Fruit fly (Drosophila melanogaster) whole organism, embryonic: ENCODE data around the gene Pfdn2.

Experiments used
- CG10209 ChIP-seq: fragments of 200-800 bp; sonication (Bioruptor generic); optimal IDR thresholded peaks from 3 replicates; lab custom pipeline; 2017; ENCODE audit warnings: missing biosample characterization, mild to moderate bottlenecking, missing genetic modification characterization, missing genetic modification reagents
- CG10979 ChIP-seq: fragments of 200-800 bp; sonication (Bioruptor generic); optimal IDR thresholded peaks from 2 replicates; lab custom pipeline; 2018; ENCODE audit warnings: missing biosample characterization, mild to moderate bottlenecking, missing genetic modification characterization, moderate library complexity
- CG11247 ChIP-seq: fragments of 200-800 bp; sonication (Bioruptor generic); IDR thresholded peaks from 2 replicates; pipeline ENCODE4 v1.3.6; 2022; ENCODE audit warnings: missing biosample characterization, missing genetic modification characterization
- CG11695 ChIP-seq: fragments of 200-800 bp; sonication (Bioruptor generic); IDR thresholded peaks from 3 replicates; pipeline ENCODE4 v1.3.6; 2022; ENCODE audit warnings: missing biosample characterization, missing genetic modification characterization
- CG11723 ChIP-seq: fragments of 200-800 bp; sonication (Bioruptor generic); optimal IDR thresholded peaks from 2 replicates; lab custom pipeline; 2017; ENCODE audit warnings: missing biosample characterization, mild to moderate bottlenecking, missing genetic modification characterization
- CG1647 ChIP-seq: fragments of 200-800 bp; sonication (Bioruptor generic); optimal IDR thresholded peaks from 3 replicates; lab custom pipeline; 2016; ENCODE audit warnings: missing biosample characterization, missing genetic modification characterization
- CG17328 ChIP-seq: fragments of 200-800 bp; sonication (Bioruptor generic); IDR thresholded peaks from 2 replicates; pipeline ENCODE4 v1.3.6; 2022; ENCODE audit warnings: missing biosample characterization, missing genetic modification characterization
- CG17612 ChIP-seq: fragments of 200-800 bp; sonication (Bioruptor generic); IDR thresholded peaks from 2 replicates; pipeline ENCODE4 v1.3.6; 2022; ENCODE audit warnings: missing biosample characterization, missing genetic modification characterization
- CG17829 ChIP-seq: fragments of 200-800 bp; optimal IDR thresholded peaks from 2 replicates; lab custom pipeline; 2019; ENCODE audit warnings: missing biosample characterization, mild to moderate bottlenecking, missing genetic modification characterization, moderate library complexity
- CG30431 ChIP-seq: fragments of 200-800 bp; sonication (Bioruptor generic); optimal IDR thresholded peaks from 2 replicates; lab custom pipeline; 2017; ENCODE audit warnings: missing biosample characterization, missing genetic modification characterization
- CG3726 ChIP-seq: fragments of 200-800 bp; sonication (Bioruptor generic); IDR thresholded peaks from 3 replicates; pipeline ENCODE4, ENCODE4 v1.3.6; 2022; ENCODE audit warnings: missing biosample characterization, missing genetic modification characterization
- CG4424 ChIP-seq: fragments of 200-800 bp; sonication (Bioruptor generic); optimal IDR thresholded peaks from 3 replicates; lab custom pipeline; 2016; ENCODE audit warnings: missing biosample characterization, missing genetic modification characterization
- CG4820 ChIP-seq: fragments of 200-800 bp; sonication (Bioruptor generic); optimal IDR thresholded peaks from 3 replicates; lab custom pipeline; 2016; ENCODE audit warnings: missing biosample characterization, missing genetic modification characterization
- CG7786 ChIP-seq: fragments of 200-800 bp; sonication (Bioruptor generic); optimal IDR thresholded peaks from 2 replicates; lab custom pipeline; 2016; ENCODE audit warnings: missing biosample characterization, missing genetic modification characterization
- Doc2 ChIP-seq: fragments of 200-800 bp; sonication (Bioruptor generic); IDR thresholded peaks from 2 replicates; pipeline ENCODE4 v1.3.6; 2022; ENCODE audit warnings: missing biosample characterization, missing genetic modification characterization
- HLHmδ ChIP-seq: fragments of 200-800 bp; sonication (Bioruptor generic); optimal IDR thresholded peaks from 2 replicates; lab custom pipeline; 2018; ENCODE audit warnings: missing biosample characterization, mild to moderate bottlenecking, missing genetic modification characterization, moderate library complexity
- Jarid2 ChIP-seq: fragments of 200-800 bp; sonication (Bioruptor generic); optimal IDR thresholded peaks from 3 replicates; lab custom pipeline; 2017; ENCODE audit warnings: mild to moderate bottlenecking, missing biosample characterization, missing genetic modification reagents, missing genetic modification characterization
- Mad ChIP-seq: fragments of 200-800 bp; sonication (Bioruptor generic); optimal IDR thresholded peaks from 2 replicates; lab custom pipeline; 2016; ENCODE audit warnings: missing biosample characterization, missing genetic modification characterization
- Max ChIP-seq: fragments of 200-800 bp; sonication (Bioruptor generic); optimal IDR thresholded peaks from 2 replicates; lab custom pipeline; 2016; ENCODE audit warnings: missing biosample characterization, mild to moderate bottlenecking, missing genetic modification characterization
- Meics ChIP-seq: fragments of 200-800 bp; sonication (Bioruptor generic); optimal IDR thresholded peaks from 2 replicates; lab custom pipeline; 2017; ENCODE audit warnings: missing biosample characterization, mild to moderate bottlenecking, missing genetic modification characterization
- Mrtf ChIP-seq: fragments of 200-800 bp; sonication (Bioruptor generic); IDR thresholded peaks from 3 replicates; pipeline ENCODE4 v1.3.6; 2022; ENCODE audit warnings: missing biosample characterization, missing genetic modification characterization
- Optix ChIP-seq: fragments of 200-800 bp; sonication (Bioruptor generic); IDR thresholded peaks from 3 replicates; pipeline ENCODE4 v1.3.6; 2022; ENCODE audit warnings: missing biosample characterization, missing genetic modification characterization
- Ssrp ChIP-seq: fragments of 200-800 bp; sonication (Bioruptor generic); optimal IDR thresholded peaks from 2 replicates; lab custom pipeline; 2018; ENCODE audit warnings: missing biosample characterization, mild to moderate bottlenecking, missing genetic modification characterization, moderate library complexity
- YL-1 ChIP-seq: fragments of 200-800 bp; sonication (Bioruptor generic); optimal IDR thresholded peaks from 3 replicates; lab custom pipeline; 2017; ENCODE audit warnings: missing biosample characterization, mild to moderate bottlenecking, missing genetic modification characterization
- ash1 ChIP-seq: fragments of 200-800 bp; sonication (Bioruptor generic); optimal IDR thresholded peaks from 2 replicates; lab custom pipeline; 2018; ENCODE audit warnings: missing biosample characterization, mild to moderate bottlenecking, missing genetic modification characterization
- bbx ChIP-seq: fragments of 200-800 bp; sonication (Bioruptor generic); IDR thresholded peaks from 2 replicates; pipeline ENCODE4 v1.3.6; 2022; ENCODE audit warnings: missing biosample characterization, missing genetic modification characterization; ENCODE audit not compliant: partially characterized antibody
- br ChIP-seq: fragments of >200 bp; optimal IDR thresholded peaks from 2 replicates; lab custom pipeline; 2017
- bsh ChIP-seq, 2 experiments: fragments of 200-800 bp; sonication (Bioruptor generic); optimal IDR thresholded peaks; 2 replicates each; lab custom pipeline; 2017 to 2018; ENCODE audit warnings: mild to moderate bottlenecking in 2 of 2, missing biosample characterization in 2 of 2, missing genetic modification characterization in 2 of 2, moderate library complexity in 1 of 2
- cato ChIP-seq: fragments of 200-800 bp; sonication (Bioruptor generic); optimal IDR thresholded peaks from 2 replicates; lab custom pipeline; 2016; ENCODE audit warnings: missing biosample characterization, missing genetic modification characterization, borderline replicate concordance
- chinmo ChIP-seq: fragments of 200-800 bp; sonication (Bioruptor generic); IDR thresholded peaks from 4 replicates; pipeline ENCODE4 v1.3.6; 2022; ENCODE audit warnings: missing biosample characterization, missing genetic modification characterization; ENCODE audit not compliant: partially characterized antibody
- croc ChIP-seq: fragments of 200-800 bp; sonication (Bioruptor generic); conservative IDR thresholded peaks from 3 replicates; pipeline ENCODE4 v1.3.6; 2022; ENCODE audit warnings: missing biosample characterization, missing genetic modification characterization
- dmrt99B ChIP-seq: fragments of 200-800 bp; sonication (Bioruptor generic); optimal IDR thresholded peaks from 2 replicates; lab custom pipeline; 2018; ENCODE audit warnings: missing biosample characterization, mild to moderate bottlenecking, missing genetic modification characterization, moderate library complexity
- dysf ChIP-seq: fragments of 200-800 bp; sonication (Bioruptor generic); IDR thresholded peaks from 3 replicates; pipeline ENCODE4 v1.3.6; 2022; ENCODE audit warnings: missing biosample characterization, missing genetic modification characterization
- eve ChIP-seq, 2 experiments: fragments of >200 bp; optimal IDR thresholded peaks; 2 replicates each; lab custom pipeline; 2017; ENCODE audit warnings: missing biosample characterization in 2 of 2, missing genetic modification characterization in 2 of 2
- ewg ChIP-seq: fragments of 200-800 bp; sonication (Bioruptor generic); optimal IDR thresholded peaks from 3 replicates; lab custom pipeline; 2017; ENCODE audit warnings: mild to moderate bottlenecking, missing biosample characterization, missing genetic modification reagents, missing genetic modification characterization
- gfzf ChIP-seq: fragments of 200-800 bp; sonication (Bioruptor generic); optimal IDR thresholded peaks from 2 replicates; lab custom pipeline; 2016; ENCODE audit warnings: missing biosample characterization, mild to moderate bottlenecking, missing genetic modification characterization, moderate library complexity
- hb ChIP-seq: fragments of 200-800 bp; sonication (Bioruptor generic); IDR thresholded peaks from 3 replicates; pipeline ENCODE4 v1.3.6; 2022; ENCODE audit warnings: missing biosample characterization, missing genetic modification characterization; ENCODE audit not compliant: partially characterized antibody
- hth ChIP-seq: fragments of >200 bp; optimal IDR thresholded peaks from 2 replicates; lab custom pipeline; 2017; ENCODE audit warnings: inconsistent platforms
- jumu ChIP-seq: fragments of 200-800 bp; sonication (Bioruptor generic); optimal IDR thresholded peaks from 3 replicates; lab custom pipeline; 2016; ENCODE audit warnings: missing biosample characterization, missing genetic modification characterization
- mirr ChIP-seq: fragments of 200-800 bp; sonication (Bioruptor generic); optimal IDR thresholded peaks from 3 replicates; lab custom pipeline; 2018; ENCODE audit warnings: missing biosample characterization, mild to moderate bottlenecking, missing genetic modification characterization
- oc ChIP-seq: fragments of 200-800 bp; sonication (Bioruptor generic); optimal IDR thresholded peaks from 2 replicates; lab custom pipeline; 2018; ENCODE audit warnings: missing biosample characterization, mild to moderate bottlenecking, missing genetic modification characterization, moderate library complexity
- scrt ChIP-seq: fragments of 200-800 bp; sonication (Bioruptor generic); optimal IDR thresholded peaks from 2 replicates; lab custom pipeline; 2018; ENCODE audit warnings: missing biosample characterization, mild to moderate bottlenecking, missing genetic modification characterization, moderate library complexity
- sim ChIP-seq: fragments of 200-800 bp; sonication (Bioruptor generic); IDR thresholded peaks from 2 replicates; pipeline ENCODE4 v1.3.6; 2022; ENCODE audit warnings: missing biosample characterization, missing genetic modification characterization
- sob ChIP-seq: fragments of 200-800 bp; sonication (Bioruptor generic); IDR thresholded peaks from 2 replicates; pipeline ENCODE4 v1.3.6; 2022; ENCODE audit warnings: missing biosample characterization, missing genetic modification characterization
- stwl ChIP-seq: fragments of 200-800 bp; sonication (Bioruptor generic); optimal IDR thresholded peaks from 3 replicates; lab custom pipeline; 2018; ENCODE audit warnings: missing biosample characterization, mild to moderate bottlenecking, missing genetic modification characterization, moderate library complexity
- sug ChIP-seq: fragments of 200-800 bp; optimal IDR thresholded peaks from 2 replicates; lab custom pipeline; 2019; ENCODE audit warnings: missing biosample characterization, mild to moderate bottlenecking, missing genetic modification characterization, moderate library complexity
- tgo ChIP-seq: fragments of 200-800 bp; sonication (Bioruptor generic); IDR thresholded peaks from 3 replicates; pipeline ENCODE4 v1.3.6; 2022; ENCODE audit warnings: missing biosample characterization, missing genetic modification characterization
- vvl ChIP-seq: fragments of 200-800 bp; sonication (Bioruptor generic); IDR thresholded peaks from 2 replicates; pipeline ENCODE4 v1.3.6; 2022; ENCODE audit warnings: missing biosample characterization, missing genetic modification characterization
- wek ChIP-seq: fragments of 200-800 bp; sonication (Bioruptor generic); optimal IDR thresholded peaks from 3 replicates; lab custom pipeline; 2018; ENCODE audit warnings: missing biosample characterization, mild to moderate bottlenecking, missing genetic modification characterization, moderate library complexity
- z ChIP-seq: fragments of 200-800 bp; sonication (Bioruptor generic); IDR thresholded peaks from 3 replicates; pipeline ENCODE4 v1.3.6; 2022; ENCODE audit warnings: missing biosample characterization, missing genetic modification characterization
- zen ChIP-seq: fragments of 200-800 bp; sonication (Bioruptor generic); optimal IDR thresholded peaks from 3 replicates; lab custom pipeline; 2018; ENCODE audit warnings: missing biosample characterization, mild to moderate bottlenecking, missing genetic modification characterization, moderate library complexity

Pfdn2 gene

dm6 chr3L:11093046-11093520, 18.9 kb upstream of the Pfdn2 start, which contains the start of gene JIL-1 (continued):
- TF ChIP-seq CG4820: peak; percentile 52
- TF ChIP-seq oc: peak; percentile 17
- no peak for TF ChIP-seq scrt (GFP tag; lab: Kevin White, UChicago)
- TF ChIP-seq HLHmδ (GFP tag; lab: Kevin White, UChicago): peak; percentile 10
- peak; percentile 87 for TF ChIP-seq vvl (GFP tag; lab: Robert Waterston, UW)
- peak; percentile 66 for TF ChIP-seq stwl (tag; lab: Kevin White, UChicago)
- TF ChIP-seq CG3726 (GFP tag; lab: Robert Waterston, UW): no peak; the same call in 2 of the 3 replicates
- TF ChIP-seq sug (tag; lab: Kevin White, UChicago): peak; percentile 67
- TF ChIP-seq hb: peak; percentile 77
- peak; percentile 93 for TF ChIP-seq sob (GFP tag; lab: Robert Waterston, UW)
- peak; percentile 50 for TF ChIP-seq CG11723 (GFP tag; lab: Kevin White, UChicago)
- TF ChIP-seq ash1 (GFP tag; lab: Kevin White, UChicago): no peak
- peak; percentile 55 for TF ChIP-seq zen (tag; lab: Kevin White, UChicago)
- no peak for TF ChIP-seq gfzf (GFP tag; lab: Kevin White, UChicago)
- peak; percentile 55; the same call in 1 of the 3 replicates for TF ChIP-seq Mrtf (GFP tag; lab: Robert Waterston, UW)
- peak; percentile 35 for TF ChIP-seq jumu (GFP tag; lab: Kevin White, UChicago)
- TF ChIP-seq CG17829: peak; percentile 55
- TF ChIP-seq CG1647: no peak
- peak; percentile 37 for TF ChIP-seq CG7786
- no peak for TF ChIP-seq Doc2 (GFP tag; lab: Robert Waterston, UW)
- peak; percentile 76 for TF ChIP-seq tgo (GFP tag; lab: Robert Waterston, UW)
- TF ChIP-seq dmrt99B (tag; lab: Kevin White, UChicago): peak; percentile 16
- no peak for TF ChIP-seq CG17612 (GFP tag; lab: Robert Waterston, UW)
- peak; percentile 64 for TF ChIP-seq CG17328 (GFP tag; lab: Robert Waterston, UW)
- TF ChIP-seq Meics: peak; percentile 69
- peak; percentile 44 for TF ChIP-seq CG4424 (GFP tag; lab: Kevin White, UChicago)
- no peak for TF ChIP-seq YL-1 (GFP tag; lab: Kevin White, UChicago)
- TF ChIP-seq dysf (GFP tag; lab: Robert Waterston, UW): peak; percentile 75
- peak; percentile 6 for TF ChIP-seq ewg (GFP tag; lab: Kevin White, UChicago)
- peak; percentile 67 for TF ChIP-seq Max
- no peak for TF ChIP-seq hth
- TF ChIP-seq croc: peak; percentile 54; the same call in 2 of the 3 replicates
- peak; percentile 59 for TF ChIP-seq CG10209 (GFP tag; lab: Kevin White, UChicago)
- 0 out of 3 replicates have a peak, but pooled peaks have one; percentile 30 for TF ChIP-seq CG11695 (GFP tag; lab: Robert Waterston, UW)
- peak; percentile 38 for TF ChIP-seq Ssrp (tag; lab: Kevin White, UChicago)
- TF ChIP-seq eve (GFP tag; optimal IDR thresholded peaks at IDR 0.05; lab: Kevin White, UChicago): peak in 1 of 2 experiments; percentile 46
- no peak for TF ChIP-seq CG30431
- TF ChIP-seq br: no peak
- peak; percentile 89 for TF ChIP-seq bbx
- peak; percentile 83 for TF ChIP-seq CG11247 (GFP tag; lab: Robert Waterston, UW)
- TF ChIP-seq Jarid2 (GFP tag; lab: Kevin White, UChicago): peak; percentile 27
- peak; percentile 67; the same call in 2 of the 4 replicates for TF ChIP-seq chinmo
- TF ChIP-seq cato (GFP tag; lab: Kevin White, UChicago): peak; percentile 21
- TF ChIP-seq mirr (GFP tag; lab: Kevin White, UChicago): no peak
- no peak for TF ChIP-seq wek (GFP tag; lab: Kevin White, UChicago)
- TF ChIP-seq Mad: peak; percentile 63
- TF ChIP-seq Optix (GFP tag; lab: Robert Waterston, UW): no peak
- TF ChIP-seq bsh (GFP tag; optimal IDR thresholded peaks at IDR 0.05; lab: Kevin White, UChicago): peak in 1 of 2 experiments; percentile 31
- no peak for TF ChIP-seq sim
- 0 out of 3 replicates have a peak, but pooled peaks have one; percentile 28 for TF ChIP-seq z (GFP tag; lab: Robert Waterston, UW)
- TF ChIP-seq CG10979 (tag; lab: Kevin White, UChicago): peak; percentile 34
